Fruit fly (Drosophila melanogaster) whole organism, prepupa: ENCODE results near the gene TbCMF46.

ENCODE experiments used
- Blimp-1 ChIP-seq: fragments of 200-800 bp; sonication (Bioruptor generic); optimal IDR thresholded peaks from 3 replicates; lab custom pipeline; 2017; ENCODE audit warnings: missing biosample characterization, missing genetic modification characterization, mild to moderate bottlenecking, moderate library complexity, missing genetic modification reagents
- CG10669 ChIP-seq: fragments of 200-800 bp; sonication (Bioruptor generic); optimal IDR thresholded peaks from 3 replicates; lab custom pipeline; 2018; ENCODE audit warnings: missing biosample characterization, mild to moderate bottlenecking, missing genetic modification characterization, moderate library complexity
- Gug ChIP-seq: fragments of 200-800 bp; sonication (Bioruptor generic); IDR thresholded peaks from 2 replicates; pipeline ENCODE4 v1.3.6; 2022; ENCODE audit warnings: missing biosample characterization, missing genetic modification characterization
- Hr39 ChIP-seq: fragments of 200-800 bp; sonication (Bioruptor generic); optimal IDR thresholded peaks from 2 replicates; lab custom pipeline; 2016; ENCODE audit warnings: missing biosample characterization, missing genetic modification characterization
- Sox15 ChIP-seq: fragments of 200-800 bp; sonication (Bioruptor generic); optimal IDR thresholded peaks from 3 replicates; lab custom pipeline; 2016; ENCODE audit warnings: missing biosample characterization, missing genetic modification characterization
- dsx ChIP-seq: fragments of 200-800 bp; optimal IDR thresholded peaks from 3 replicates; lab custom pipeline; 2019; ENCODE audit warnings: missing biosample characterization, mild to moderate bottlenecking, missing genetic modification characterization, moderate library complexity; ENCODE audit not compliant: poor library complexity, severe bottlenecking
- esn ChIP-seq: fragments of 200-800 bp; sonication (Bioruptor generic); optimal IDR thresholded peaks from 2 replicates; lab custom pipeline; 2016; ENCODE audit warnings: missing biosample characterization, mild to moderate bottlenecking, missing genetic modification characterization, moderate library complexity
- ss ChIP-seq, 2 experiments: fragments of 200-800 bp; sonication (Bioruptor generic); optimal IDR thresholded peaks; 2 replicates in 1 of 2; 3 replicates in 1 of 2; lab custom pipeline; 2017 to 2018; ENCODE audit warnings: mild to moderate bottlenecking in 2 of 2, missing biosample characterization in 2 of 2, missing genetic modification characterization in 2 of 2, moderate library complexity in 1 of 2
- svp ChIP-seq: fragments of 200-800 bp; sonication (Bioruptor generic); peaks from one replicate; lab custom pipeline; 2016; ENCODE audit warnings: missing biosample characterization, missing genetic modification characterization
- topi ChIP-seq: fragments of 200-800 bp; sonication (Bioruptor generic); optimal IDR thresholded peaks from 3 replicates; lab custom pipeline; 2016; ENCODE audit warnings: missing biosample characterization, missing genetic modification characterization

- TF ChIP-seq Sox15 = no peak
- no peak for TF ChIP-seq Gug (GFP tag; lab: Robert Waterston, UW)
- TF ChIP-seq ss (GFP tag; optimal IDR thresholded peaks at IDR 0.05; lab: Kevin White, UChicago) = no peak
- no peak for TF ChIP-seq svp (GFP tag; lab: Kevin White, UChicago)
- no peak for TF ChIP-seq esn (GFP tag; lab: Kevin White, UChicago)
- no peak for TF ChIP-seq topi
- TF ChIP-seq Hr39 (GFP tag; lab: Kevin White, UChicago) = no peak
- TF ChIP-seq CG10669 (GFP tag; lab: Kevin White, UChicago) = no peak
- no peak for TF ChIP-seq dsx
- no peak for TF ChIP-seq Blimp-1 (GFP tag; lab: Kevin White, UChicago)
These were observed 21.6 kb downstream of the TbCMF46 start, which contains the start of gene Muc30E for dm6 chr2L:9903028-9903427.
